Worm (Caenorhabditis elegans): Measurements from ENCODE around the gene T28F3.11.

ce11 chrIV:17301933-17302332, 10.5 kb upstream of the T28F3.11 start, which contains the start of gene ifta-2:
- TF ChIP-seq tbx-37 (GFP tag; conservative IDR thresholded peaks at IDR 0.05) (no peak), ama-1 (optimal IDR thresholded peaks at IDR 0.05) (no peak), ceh-36 (tag; optimal IDR thresholded peaks at IDR 0.05) (no peak), flt-1 (GFP tag; IDR thresholded peaks at IDR 0.05) (no peak), hnd-1 (tag; optimal IDR thresholded peaks at IDR 0.05) (no peak), F13C5.2 (tag; optimal IDR thresholded peaks at IDR 0.05) (no peak)
